Worm (Caenorhabditis elegans): Measurements from ENCODE around the gene ceh-30.
A peak's percentile ranks its signal among the peaks of the same experiment; 100 is the strongest.

The ceh-30 gene

ce11 chrX:3063274-3063673, at the start of gene ceh-30:
ceh-30 (plus strand) TSS chrX:3063574.
- TF ChIP-seq ceh-82 (tag; optimal IDR thresholded peaks at IDR 0.05): no peak
- no peak for TF ChIP-seq alr-1 (tag; optimal IDR thresholded peaks at IDR 0.05)
- TF ChIP-seq lin-39 (tag; optimal IDR thresholded peaks at IDR 0.05): no peak
- TF ChIP-seq nhr-6 (tag; optimal IDR thresholded peaks at IDR 0.05): no peak
- no peak for TF ChIP-seq mbf-1 (tag; optimal IDR thresholded peaks at IDR 0.05)
- no peak for TF ChIP-seq mdl-1 (tag; optimal IDR thresholded peaks at IDR 0.05)
- TF ChIP-seq R02D3.7 (tag; optimal IDR thresholded peaks at IDR 0.05): no peak
- no peak for TF ChIP-seq ztf-4 (tag; optimal IDR thresholded peaks at IDR 0.05)
- no peak for TF ChIP-seq sma-3 (GFP tag; optimal IDR thresholded peaks at IDR 0.05)
- TF ChIP-seq nhr-237 (tag; optimal IDR thresholded peaks at IDR 0.05): no peak
- no peak for TF ChIP-seq crh-2 (tag; optimal IDR thresholded peaks at IDR 0.05)
- TF ChIP-seq nhr-129 (tag; optimal IDR thresholded peaks at IDR 0.05): no peak
- no peak for TF ChIP-seq elt-1 (tag; optimal IDR thresholded peaks at IDR 0.05)
- TF ChIP-seq F13H6.1 (tag; optimal IDR thresholded peaks at IDR 0.05): no peak
- TF ChIP-seq unc-62 (GFP tag; optimal IDR thresholded peaks at IDR 0.05): no peak
- no peak for TF ChIP-seq dmd-4 (tag; optimal IDR thresholded peaks at IDR 0.05)
- no peak for TF ChIP-seq lin-13 (GFP tag; optimal IDR thresholded peaks at IDR 0.05)
- no peak for TF ChIP-seq lsy-2 (tag; optimal IDR thresholded peaks at IDR 0.05)
- no peak for TF ChIP-seq skn-1 (tag; optimal IDR thresholded peaks at IDR 0.05)
- TF ChIP-seq unc-39 (tag; optimal IDR thresholded peaks at IDR 0.05): no peak

- TF ChIP-seq ceh-16 (tag; optimal IDR thresholded peaks at IDR 0.05) (no peak), nhr-77 (tag; optimal IDR thresholded peaks at IDR 0.05) (no peak), ztf-1 (GFP tag; conservative IDR thresholded peaks at IDR 0.05) (no peak), nhr-10 (tag; optimal IDR thresholded peaks at IDR 0.05) (no peak), snpc-4 (tag; optimal IDR thresholded peaks at IDR 0.05) (no peak), nhr-23 (tag; optimal IDR thresholded peaks at IDR 0.05) (no peak), F13H6.1 (tag; optimal IDR thresholded peaks at IDR 0.05) (no peak), nhr-21 (tag; optimal IDR thresholded peaks at IDR 0.05) (no peak), nhr-25 (tag; optimal IDR thresholded peaks at IDR 0.05) (no peak)
Observed at ce11 chrX:3018505-3018996, 44.8 kb upstream of the ceh-30 start, which contains the start of gene flp-18. flp-18 (minus strand) TSS chrX:3018555.

DNA sequence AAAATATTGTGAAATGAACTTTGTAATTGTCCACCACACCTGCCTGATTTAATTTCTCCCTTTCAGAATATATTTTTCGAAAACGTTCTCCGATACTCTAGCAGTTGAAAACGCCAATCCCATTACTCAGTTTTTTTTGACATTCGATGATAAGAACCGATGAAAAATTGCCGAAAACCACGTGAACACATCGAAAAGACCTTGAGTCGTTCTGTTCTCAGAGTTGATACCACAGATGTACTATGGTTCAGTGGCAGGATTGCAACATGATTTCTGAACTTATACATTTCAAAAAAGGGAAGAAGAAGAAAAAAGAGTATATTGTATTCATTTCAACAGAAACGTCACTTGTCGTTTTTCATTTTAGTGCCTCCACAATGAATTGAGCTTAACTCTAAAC, 43.4 kb upstream of the ceh-30 start:
- TF ChIP-seq lsy-2 (tag; optimal IDR thresholded peaks at IDR 0.05) (no peak), nhr-12 (tag; optimal IDR thresholded peaks at IDR 0.05) (no peak), sma-9 (GFP tag; optimal IDR thresholded peaks at IDR 0.05) (peak; percentile 17), sma-9 (tag; optimal IDR thresholded peaks at IDR 0.05) (no peak)

ce11 chrX:3021466-3021865, 41.9 kb upstream of the ceh-30 start:
- TF ChIP-seq ama-1 (optimal IDR thresholded peaks at IDR 0.05) (no peak), fos-1 (tag; optimal IDR thresholded peaks at IDR 0.05) (no peak), mdl-1 (tag; optimal IDR thresholded peaks at IDR 0.05) (no peak), unc-39 (tag; optimal IDR thresholded peaks at IDR 0.05) (no peak), nhr-129 (tag; optimal IDR thresholded peaks at IDR 0.05) (peak; percentile 67), nhr-237 (tag; optimal IDR thresholded peaks at IDR 0.05) (no peak), sma-3 (GFP tag; optimal IDR thresholded peaks at IDR 0.05) (no peak), ztf-1 (GFP tag; conservative IDR thresholded peaks at IDR 0.05) (no peak), elt-3 (tag; optimal IDR thresholded peaks at IDR 0.05) (no peak), skn-1 (tag; optimal IDR thresholded peaks at IDR 0.05) (no peak), ztf-11 (tag; optimal IDR thresholded peaks at IDR 0.05) (no peak), F13H6.1 (tag; optimal IDR thresholded peaks at IDR 0.05) (peak; percentile 36), egl-27 (tag; optimal IDR thresholded peaks at IDR 0.05) (no peak), unc-55 (GFP tag; optimal IDR thresholded peaks at IDR 0.05) (no peak), ZK546.5 (tag; optimal IDR thresholded peaks at IDR 0.05) (no peak), dmd-4 (tag; optimal IDR thresholded peaks at IDR 0.05) (no peak), lsy-2 (tag; optimal IDR thresholded peaks at IDR 0.05) (peak in 1 of 2 experiments; percentile 14), mab-5 (tag; optimal IDR thresholded peaks at IDR 0.05) (no peak), unc-62 (GFP tag; optimal IDR thresholded peaks at IDR 0.05) (no peak), aly-2 (tag; optimal IDR thresholded peaks at IDR 0.05) (no peak), sma-9 (GFP tag; optimal IDR thresholded peaks at IDR 0.05) (peak; percentile 68), sma-9 (tag; optimal IDR thresholded peaks at IDR 0.05) (no peak), mbf-1 (tag; optimal IDR thresholded peaks at IDR 0.05) (no peak), alr-1 (tag; optimal IDR thresholded peaks at IDR 0.05) (no peak)

Data from whole organism, L2 larva.